Fruit fly (Drosophila melanogaster): ENCODE data around the gene p130CAS.

The p130CAS gene

dm6 chr3L:128295-129117, 24.2 kb upstream of the p130CAS start (continued):
- TF ChIP-seq CG16815 (GFP tag; optimal IDR thresholded peaks at IDR 0.05) (no peak), CG18764 (GFP tag; optimal IDR thresholded peaks at IDR 0.05) (peak; percentile 55), sd (tag; optimal IDR thresholded peaks at IDR 0.05) (peak; percentile 99), chm (GFP tag; IDR thresholded peaks at IDR 0.05) (0 out of 2 replicates have a peak, but pooled peaks have one; percentile 36), kni (GFP tag; optimal IDR thresholded peaks at IDR 0.05) (peak; percentile 86), bbx (GFP tag; IDR thresholded peaks at IDR 0.05; ENCODE audit: partially characterized antibody) (peak; percentile 36; the same call in 1 of the 2 replicates), MESR4 (GFP tag; optimal IDR thresholded peaks at IDR 0.05) (no peak), psq (GFP tag; optimal IDR thresholded peaks at IDR 0.05) (peak; percentile 15), wek (GFP tag; optimal IDR thresholded peaks at IDR 0.05) (peak; percentile 27), Pdp1 (GFP tag; optimal IDR thresholded peaks at IDR 0.05) (peak in 1 of 2 experiments; percentile 33), tap (tag; optimal IDR thresholded peaks at IDR 0.05) (no peak), pros (GFP tag; optimal IDR thresholded peaks at IDR 0.05) (peak; percentile 92), zfh1 (GFP tag; IDR thresholded peaks at IDR 0.05) (peak; percentile 35; the same call in 1 of the 3 replicates), CG16813 (GFP tag; IDR thresholded peaks at IDR 0.05; ENCODE audit: partially characterized antibody) (no peak), luna (GFP tag; optimal IDR thresholded peaks at IDR 0.05) (no peak), CG34376 (GFP tag; optimal IDR thresholded peaks at IDR 0.05) (peak; percentile 46), repo (GFP tag; optimal IDR thresholded peaks at IDR 0.05) (no peak), CG8924 (tag; optimal IDR thresholded peaks at IDR 0.05) (peak; percentile 11), crc (GFP tag; optimal IDR thresholded peaks at IDR 0.05) (no peak), CG17385 (GFP tag; optimal IDR thresholded peaks at IDR 0.05) (peak; percentile 1), vvl (GFP tag; IDR thresholded peaks at IDR 0.05) (peak; percentile 83), CG5180 (GFP tag; optimal IDR thresholded peaks at IDR 0.05) (no peak), nerfin-1 (tag; optimal IDR thresholded peaks at IDR 0.05) (peak; percentile 84), E2f1 (GFP tag; IDR thresholded peaks at IDR 0.05) (peak; percentile 42; the same call in 1 of the 2 replicates), pum (GFP tag; optimal IDR thresholded peaks at IDR 0.05) (no peak), zen (tag; optimal IDR thresholded peaks at IDR 0.05) (peak; percentile 24), oc (tag; optimal IDR thresholded peaks at IDR 0.05) (peak; percentile 71), sna (GFP tag; IDR thresholded peaks at IDR 0.05; ENCODE audit: partially characterized antibody) (peak; percentile 48; the same call in 1 of the 2 replicates), CG31365 (tag; optimal IDR thresholded peaks at IDR 0.05) (peak; percentile 7), Blimp-1 (GFP tag; optimal IDR thresholded peaks at IDR 0.05) (peak; percentile 18), her (GFP tag; optimal IDR thresholded peaks at IDR 0.05) (peak; percentile 13), unc-4 (GFP tag; IDR thresholded peaks at IDR 0.05; ENCODE audit: partially characterized antibody) (no peak), Drgx (GFP tag; IDR thresholded peaks at IDR 0.05) (0 out of 2 replicates have a peak, but pooled peaks have one; percentile 17), CG3995 (GFP tag; optimal IDR thresholded peaks at IDR 0.05) (peak; percentile 86), CG12769 (tag; optimal IDR thresholded peaks at IDR 0.05) (peak; percentile 95), chn (GFP tag; optimal IDR thresholded peaks at IDR 0.05) (no peak), lola (GFP tag; optimal IDR thresholded peaks at IDR 0.05) (peak in 1 of 3 experiments; percentile 12), CG8359 (GFP tag; optimal IDR thresholded peaks at IDR 0.05; ENCODE audit: borderline replicate concordance) (no peak), CG32767 (GFP tag; IDR thresholded peaks at IDR 0.05) (peak; percentile 54; the same call in 1 of the 2 replicates), HLH4C (GFP tag; IDR thresholded peaks at IDR 0.05; ENCODE audit: partially characterized antibody) (no peak), CrebB (tag; optimal IDR thresholded peaks at IDR 0.05) (peak; percentile 54), CG6689 (GFP tag; IDR thresholded peaks at IDR 0.05) (no peak), CG13287 (GFP tag; IDR thresholded peaks at IDR 0.05; ENCODE audit: partially characterized antibody) (peak; percentile 29; the same call in 1 of the 2 replicates), Adf1 (GFP tag; IDR thresholded peaks at IDR 0.05) (peak; percentile 33; the same call in 1 of the 2 replicates), CG3065 (GFP tag; optimal IDR thresholded peaks at IDR 0.05) (peak; percentile 93), sens (GFP tag) (peak; percentile 71), CG3163 (GFP tag; optimal IDR thresholded peaks at IDR 0.05) (peak; percentile 60)

Measured in whole organism, embryonic.